Worm (Caenorhabditis elegans): ENCODE results near the gene F22B5.4.

F22B5.4 gene

DNA sequence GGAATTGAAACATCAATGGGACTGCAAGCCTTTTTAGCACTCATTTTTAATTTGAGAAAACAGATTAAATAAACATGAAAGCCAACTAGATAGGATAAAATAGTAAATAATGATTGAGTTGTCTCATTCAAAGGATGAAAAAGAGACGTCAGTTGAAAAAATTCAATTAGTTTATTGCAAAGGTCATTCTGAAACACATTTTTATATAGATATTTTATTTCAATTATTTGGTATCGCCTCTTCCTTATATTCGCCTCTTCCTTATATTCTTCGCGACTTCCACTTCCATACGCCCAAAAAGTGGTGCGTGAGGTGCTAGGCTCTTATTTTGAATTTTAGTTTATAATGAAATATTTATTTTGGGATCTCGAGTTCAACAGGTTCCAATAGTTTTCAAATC is 14.5 kb upstream of the F22B5.4 start, which contains the start of gene acp-4:
TSS of gene acp-4 (minus strand) at position 101 of the 400 bp plus-strand sequence.
- TF ChIP-seq mep-1 (tag; optimal IDR thresholded peaks at IDR 0.05): no peak
- no peak for TF ChIP-seq flh-1 (GFP tag; optimal IDR thresholded peaks at IDR 0.05)
- no peak for TF ChIP-seq nhr-12 (tag; optimal IDR thresholded peaks at IDR 0.05)
- TF ChIP-seq cnd-1 (tag; optimal IDR thresholded peaks at IDR 0.05): no peak
- TF ChIP-seq snpc-4 (tag; optimal IDR thresholded peaks at IDR 0.05): no peak
- no peak for TF ChIP-seq ceh-43 (GFP tag; optimal IDR thresholded peaks at IDR 0.05)
- no peak for TF ChIP-seq lin-13 (tag; optimal IDR thresholded peaks at IDR 0.05)
- no peak for TF ChIP-seq unc-62 (GFP tag; optimal IDR thresholded peaks at IDR 0.05)
- no peak for TF ChIP-seq nhr-28 (tag; optimal IDR thresholded peaks at IDR 0.05)
- no peak for TF ChIP-seq sem-2 (GFP tag; optimal IDR thresholded peaks at IDR 0.05)

DNA sequence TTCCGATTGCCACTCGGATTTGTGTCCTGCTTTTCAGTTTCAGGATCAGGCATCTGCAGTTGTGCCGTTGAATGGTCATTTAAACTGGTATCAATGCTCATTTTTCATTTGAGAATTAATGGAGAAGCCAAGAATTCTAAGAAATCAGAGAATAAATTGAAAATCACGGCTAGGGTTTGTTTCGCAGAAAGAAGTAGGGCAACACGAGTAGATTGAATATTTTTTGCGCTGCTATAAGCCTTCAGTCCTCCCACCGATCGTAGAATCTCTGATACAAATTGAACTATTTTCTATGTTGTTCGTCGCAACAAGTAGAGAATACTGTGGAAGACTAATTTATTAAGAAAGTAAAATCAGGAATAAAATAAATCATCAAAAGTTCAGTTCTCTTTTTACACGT is 12.5 kb upstream of the F22B5.4 start, which contains the start of gene acp-3:
TSS of gene acp-3 (minus strand) at position 101 of the 400 bp plus-strand sequence.
- TF ChIP-seq sem-2 (GFP tag; optimal IDR thresholded peaks at IDR 0.05): no peak

DNA sequence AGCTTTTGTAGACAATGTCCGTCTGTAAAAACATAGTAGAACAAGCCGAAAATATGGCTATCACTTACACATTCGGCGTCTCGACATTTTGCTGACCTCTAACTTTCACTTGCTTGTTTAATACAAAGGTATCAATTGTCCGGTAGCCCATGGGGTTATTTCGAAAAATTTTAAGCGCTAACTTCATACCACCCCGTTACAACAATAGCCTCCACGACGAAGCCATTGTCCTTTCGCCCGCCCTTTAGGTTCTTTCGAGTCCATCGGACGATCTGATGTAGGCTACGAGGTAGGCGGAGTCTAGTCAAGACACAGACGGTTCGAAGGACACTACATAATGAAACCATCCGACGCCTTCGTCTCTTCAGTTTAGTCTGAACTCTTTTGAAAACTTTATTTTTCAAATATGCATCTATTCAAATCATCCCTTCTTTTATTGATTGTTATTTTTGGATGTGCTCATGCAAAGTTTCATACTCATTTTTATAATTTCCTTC is 10.7 kb upstream of the F22B5.4 start, which contains the start of gene lips-10:
TSS of gene lips-10 (plus strand) at position 378 of the 497 bp plus-strand sequence.
- TF ChIP-seq ceh-39 (tag; optimal IDR thresholded peaks at IDR 0.05) (no peak), ham-2 (GFP tag; optimal IDR thresholded peaks at IDR 0.05) (peak; percentile 36)

DNA sequence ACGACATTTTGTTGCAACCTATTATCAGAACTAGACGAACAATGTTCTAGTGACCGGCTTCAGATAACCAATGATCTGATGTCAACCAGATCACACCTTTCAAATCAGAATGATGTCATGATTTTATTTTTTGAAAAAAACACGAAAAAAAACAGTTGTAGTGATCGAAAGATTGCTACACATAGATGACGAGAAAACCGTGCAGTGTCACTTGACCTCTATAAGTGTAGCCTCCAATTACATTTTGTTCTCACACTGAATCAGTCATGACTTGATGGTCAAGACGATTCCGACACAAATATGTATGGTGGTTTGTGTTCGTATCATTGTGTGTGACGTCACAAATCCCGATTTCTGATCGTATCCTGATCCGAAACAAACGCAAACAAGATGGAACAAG is 9.4 kb upstream of the F22B5.4 start:
- no peak for TF ChIP-seq ham-2 (GFP tag; optimal IDR thresholded peaks at IDR 0.05)
- TF ChIP-seq zip-8 (tag; optimal IDR thresholded peaks at IDR 0.05): peak; percentile 7

DNA sequence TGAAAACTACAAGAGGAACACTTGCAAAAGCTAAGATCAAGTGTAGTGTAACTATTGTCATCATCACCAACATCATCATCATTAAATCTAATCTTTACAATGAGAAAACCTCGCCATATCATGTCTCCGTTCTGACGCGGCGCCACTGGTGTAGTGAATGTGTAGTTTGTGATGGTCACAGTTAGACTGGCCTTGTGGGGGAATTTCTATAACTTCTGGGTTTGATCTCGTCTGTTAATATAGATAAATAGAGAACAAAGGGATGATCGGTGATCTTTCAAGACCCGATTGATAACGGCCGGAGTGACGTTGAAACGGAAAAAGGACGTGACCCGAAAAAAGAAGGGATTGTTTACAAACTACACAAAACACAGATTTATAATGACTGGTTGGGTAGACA is 8.7 kb upstream of the F22B5.4 start:
- TF ChIP-seq nhr-28 (tag; optimal IDR thresholded peaks at IDR 0.05) (peak; percentile 17), lsy-2 (tag; optimal IDR thresholded peaks at IDR 0.05) (no peak), ceh-43 (GFP tag; optimal IDR thresholded peaks at IDR 0.05) (no peak), unc-120 (tag; optimal IDR thresholded peaks at IDR 0.05; ENCODE audit: poor library complexity, severe bottlenecking) (no peak), blmp-1 (tag; optimal IDR thresholded peaks at IDR 0.05) (no peak), ces-1 (GFP tag; optimal IDR thresholded peaks at IDR 0.05) (no peak), ham-2 (GFP tag; optimal IDR thresholded peaks at IDR 0.05) (no peak), mep-1 (tag; optimal IDR thresholded peaks at IDR 0.05) (no peak)

DNA sequence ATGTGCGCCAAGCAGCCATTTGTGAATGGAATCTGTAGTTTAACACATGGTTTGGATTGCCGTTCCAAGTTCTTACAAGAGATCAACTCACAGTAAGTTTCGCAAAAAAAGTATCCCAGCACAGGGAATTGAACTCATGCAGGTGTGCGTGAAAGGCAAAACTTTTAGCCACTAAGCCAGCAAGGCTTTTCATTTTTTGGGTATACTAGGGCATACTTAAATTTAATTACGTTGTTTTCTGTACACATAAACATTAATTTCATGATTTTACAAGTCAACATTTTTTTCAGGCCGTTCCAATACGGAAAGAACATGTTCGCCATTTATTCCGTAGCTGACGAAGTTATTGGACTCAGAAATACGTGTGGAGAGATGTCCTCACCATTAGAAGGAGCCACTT is 8.0 kb upstream of the F22B5.4 start:
- TF ChIP-seq hlh-1 (tag; optimal IDR thresholded peaks at IDR 0.05) (no peak), sptf-1 (tag; optimal IDR thresholded peaks at IDR 0.05) (no peak)

DNA sequence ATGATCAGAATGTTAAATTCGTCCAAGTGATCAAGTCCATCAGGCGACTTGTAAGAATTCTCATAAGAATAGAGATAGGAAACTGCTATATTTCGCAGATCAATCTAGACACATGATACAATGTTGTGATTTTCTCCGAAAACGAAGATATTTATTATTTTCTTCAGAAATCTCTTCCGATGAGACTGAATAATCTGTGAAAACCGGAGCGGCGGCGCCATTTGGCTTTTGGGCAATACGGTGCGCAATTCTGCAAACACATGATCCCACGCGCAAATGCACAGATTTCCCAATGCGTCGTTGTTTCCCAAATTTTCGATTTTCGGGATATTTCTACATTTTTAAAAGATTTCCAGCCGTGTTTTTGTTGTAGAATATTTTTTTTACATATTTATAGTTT is 7.3 kb upstream of the F22B5.4 start:
- TF ChIP-seq lin-32 (GFP tag; optimal IDR thresholded peaks at IDR 0.05) (peak; percentile 17), ztf-11 (tag; optimal IDR thresholded peaks at IDR 0.05) (no peak), M03D4.4 (tag; optimal IDR thresholded peaks at IDR 0.05) (no peak), ceh-39 (tag; optimal IDR thresholded peaks at IDR 0.05) (no peak), lsy-2 (tag; optimal IDR thresholded peaks at IDR 0.05) (peak; percentile 92), nhr-237 (tag; optimal IDR thresholded peaks at IDR 0.05) (peak; percentile 47), lin-13 (tag; optimal IDR thresholded peaks at IDR 0.05) (peak; percentile 34), ceh-83 (GFP tag; optimal IDR thresholded peaks at IDR 0.05) (no peak), ham-2 (GFP tag; optimal IDR thresholded peaks at IDR 0.05) (peak; percentile 33), unc-120 (tag; optimal IDR thresholded peaks at IDR 0.05; ENCODE audit: poor library complexity, severe bottlenecking) (peak; percentile 78), cnd-1 (tag; optimal IDR thresholded peaks at IDR 0.05) (no peak), ces-1 (GFP tag; optimal IDR thresholded peaks at IDR 0.05) (peak; percentile 4), mep-1 (tag; optimal IDR thresholded peaks at IDR 0.05) (peak; percentile 73), mab-5 (tag; optimal IDR thresholded peaks at IDR 0.05) (no peak), nhr-12 (tag; optimal IDR thresholded peaks at IDR 0.05) (no peak), hlh-1 (tag; optimal IDR thresholded peaks at IDR 0.05) (peak; percentile 3)

DNA sequence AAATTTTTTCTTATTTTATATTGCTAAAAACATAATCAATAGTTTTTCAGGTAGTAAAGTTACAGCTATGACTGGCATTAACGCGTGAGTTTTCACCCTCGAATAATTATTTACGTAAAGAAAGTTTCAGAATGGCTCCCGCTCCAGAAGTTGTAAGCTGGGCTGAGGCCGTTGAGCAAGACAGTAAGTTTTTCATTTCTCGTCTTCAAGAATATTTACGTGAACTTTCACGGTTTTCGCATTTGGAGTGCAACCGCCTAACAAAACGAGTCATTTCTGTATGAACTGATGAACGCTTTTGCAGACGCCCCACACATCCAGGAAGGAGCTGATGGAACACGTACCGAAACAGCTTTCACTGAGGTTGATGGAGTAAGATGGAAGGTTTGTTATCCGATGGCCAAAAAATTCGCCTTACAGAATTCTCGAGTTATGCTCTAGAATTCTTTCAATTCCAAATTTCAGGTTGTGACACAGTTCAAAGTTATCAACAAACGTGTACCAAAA is 6.7 kb upstream of the F22B5.4 start, which contains the start of gene eif-3.G:
TSS of gene eif-3.G (plus strand) at position 51 of the 507 bp plus-strand sequence.
- TF ChIP-seq elt-1 (tag; optimal IDR thresholded peaks at IDR 0.05; ENCODE audit: borderline replicate concordance, insufficient read depth): no peak
- TF ChIP-seq blmp-1 (tag; optimal IDR thresholded peaks at IDR 0.05): no peak
- TF ChIP-seq lin-32 (GFP tag; optimal IDR thresholded peaks at IDR 0.05): no peak

Measured in whole organism, mixed stage, embryonic.